Worm (Caenorhabditis elegans): ENCODE measurements around the gene C04B4.4.

- TF ChIP-seq pbrm-1 (GFP tag; IDR thresholded peaks at IDR 0.05) (no peak), ceh-40 (GFP tag; IDR thresholded peaks at IDR 0.05) (no peak), ekl-4 (GFP tag; IDR thresholded peaks at IDR 0.05) (no peak), snpc-4 (GFP tag; optimal IDR thresholded peaks at IDR 0.05) (no peak), snpc-4 (tag; optimal IDR thresholded peaks at IDR 0.05) (no peak), hsf-1 (GFP tag; IDR thresholded peaks at IDR 0.05) (no peak), F49E8.2 (tag; optimal IDR thresholded peaks at IDR 0.05; ENCODE audit: insufficient read depth) (no peak), K11D2.4 (GFP tag; IDR thresholded peaks at IDR 0.05) (no peak)
Measured at ce11 chrX:12270841-12271240, 19.8 kb upstream of the C04B4.4 start, which contains the start of gene otpl-8.
